Fruit fly (Drosophila melanogaster): Measurements from ENCODE around the gene CG12091.

Gene CG12091

dm6 chr3L:1578391-1578948 lies 41.8 kb upstream of the CG12091 start:
- TF ChIP-seq foxo (GFP tag; optimal IDR thresholded peaks at IDR 0.05): no peak
- no peak for TF ChIP-seq Myc (optimal IDR thresholded peaks at IDR 0.05)

DNA sequence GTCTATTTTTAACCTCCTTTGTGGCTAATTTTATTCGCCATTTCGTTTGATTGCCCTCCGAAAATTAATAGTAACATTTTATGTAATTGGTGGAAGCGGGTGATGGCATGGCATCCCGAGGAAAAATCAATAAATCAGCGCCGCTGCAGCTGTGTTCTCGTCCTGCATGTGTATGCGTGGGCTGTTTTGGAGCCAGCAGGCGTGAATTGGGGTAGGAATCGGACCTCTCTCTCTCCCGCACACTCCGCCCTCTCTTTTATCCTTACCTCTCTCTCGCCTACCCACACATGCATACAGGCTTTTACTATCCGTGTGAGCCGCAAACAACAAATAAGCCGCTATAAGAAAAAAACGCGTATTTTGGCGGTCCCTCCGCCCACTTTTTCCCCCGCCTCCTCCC lies 40.7 kb upstream of the CG12091 start:
- TF ChIP-seq Hr78 (GFP tag; optimal IDR thresholded peaks at IDR 0.05) (no peak), psq (GFP tag; optimal IDR thresholded peaks at IDR 0.05) (peak; percentile 21)

DNA sequence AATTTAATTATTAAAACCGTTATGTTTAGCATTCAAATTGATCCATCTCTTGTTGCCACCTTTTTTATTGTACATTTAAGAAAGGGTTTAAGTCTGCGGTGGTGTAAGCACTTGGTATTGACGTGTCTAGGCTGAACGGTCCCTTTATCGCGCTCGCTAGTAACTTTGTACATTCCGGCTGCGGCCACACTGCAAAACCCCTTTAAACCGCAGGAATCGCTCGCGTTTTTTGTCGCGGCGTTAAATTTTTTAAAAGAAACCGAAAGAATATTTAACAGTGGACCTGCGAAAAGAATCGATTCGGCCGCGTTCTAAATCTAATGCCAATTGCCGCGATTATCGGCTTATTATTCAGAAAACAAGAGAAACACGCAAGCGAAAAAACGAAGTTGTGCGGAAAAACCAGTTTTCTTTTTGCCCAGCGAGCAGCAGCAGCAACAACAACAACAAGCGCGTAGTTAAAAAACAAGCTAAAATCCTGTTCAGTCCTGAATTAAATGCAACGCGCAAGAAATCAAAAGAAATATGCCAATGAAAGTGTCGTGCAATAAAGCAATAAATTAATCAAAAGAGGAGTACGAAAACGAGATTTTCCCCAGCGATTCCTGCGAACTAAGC lies 40.0 kb upstream of the CG12091 start, which contains the start of gene CG13917:
Gene CG13917, plus strand, starts transcription at position 211 of the 618 bp plus-strand sequence.
- TF ChIP-seq h (GFP tag; optimal IDR thresholded peaks at IDR 0.05) (peak; percentile 13), Hr83 (GFP tag; optimal IDR thresholded peaks at IDR 0.05; ENCODE audit: poor library complexity, severe bottlenecking) (no peak), Myc (optimal IDR thresholded peaks at IDR 0.05) (peak; percentile 32), foxo (GFP tag; optimal IDR thresholded peaks at IDR 0.05) (no peak), tai (GFP tag; optimal IDR thresholded peaks at IDR 0.05) (no peak), brk (GFP tag; optimal IDR thresholded peaks at IDR 0.05) (no peak), rgr (GFP tag; optimal IDR thresholded peaks at IDR 0.05) (no peak), CG32264 (GFP tag; optimal IDR thresholded peaks at IDR 0.05) (no peak), CrebA (GFP tag; optimal IDR thresholded peaks at IDR 0.05; ENCODE audit: borderline replicate concordance) (no peak), fru (GFP tag; optimal IDR thresholded peaks at IDR 0.05) (no peak), br (GFP tag; optimal IDR thresholded peaks at IDR 0.05) (no peak), Rel (GFP tag; optimal IDR thresholded peaks at IDR 0.05) (no peak), Rel (tag; optimal IDR thresholded peaks at IDR 0.05) (peak; percentile 76), CG9705 (GFP tag; optimal IDR thresholded peaks at IDR 0.05) (no peak)

- TF ChIP-seq Hr78 (GFP tag; optimal IDR thresholded peaks at IDR 0.05) (no peak), usp (GFP tag; optimal IDR thresholded peaks at IDR 0.05) (no peak)
These were observed 39.2 kb upstream of the CG12091 start for dm6 chr3L:1575731-1576376.

DNA sequence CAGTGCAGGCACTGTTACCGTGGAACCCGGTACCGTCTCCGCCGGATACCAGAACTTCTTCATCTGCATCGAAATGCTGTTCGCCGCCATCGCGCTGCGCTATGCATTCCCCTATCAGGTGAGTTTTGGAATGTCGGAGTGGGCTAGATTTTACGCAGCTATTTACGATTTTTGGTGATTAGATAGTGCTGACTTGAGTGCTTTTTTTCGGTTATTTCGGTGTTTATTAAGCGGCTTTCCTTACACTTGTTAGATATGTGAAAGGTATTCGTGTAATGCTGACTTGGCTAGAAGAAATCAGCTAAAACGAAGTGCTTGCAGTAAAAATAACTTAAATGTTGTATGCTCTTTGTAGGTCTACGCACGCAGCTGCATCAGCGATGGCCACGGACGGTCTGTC lies 36.6 kb upstream of the CG12091 start:
- TF ChIP-seq N (GFP tag; optimal IDR thresholded peaks at IDR 0.05) (no peak), Vsx2 (GFP tag; optimal IDR thresholded peaks at IDR 0.05; ENCODE audit: partially characterized antibody) (no peak), GATAd (GFP tag; optimal IDR thresholded peaks at IDR 0.05) (no peak), fru (GFP tag; optimal IDR thresholded peaks at IDR 0.05) (no peak), pan (optimal IDR thresholded peaks at IDR 0.05) (no peak), dsf (GFP tag; optimal IDR thresholded peaks at IDR 0.05; ENCODE audit: borderline replicate concordance) (no peak), Hr83 (GFP tag; optimal IDR thresholded peaks at IDR 0.05; ENCODE audit: poor library complexity, severe bottlenecking) (no peak), h (GFP tag; optimal IDR thresholded peaks at IDR 0.05) (no peak), CG9705 (GFP tag; optimal IDR thresholded peaks at IDR 0.05) (no peak), dmrt93B (GFP tag; optimal IDR thresholded peaks at IDR 0.05) (no peak), foxo (GFP tag; optimal IDR thresholded peaks at IDR 0.05) (no peak), br (GFP tag; optimal IDR thresholded peaks at IDR 0.05) (no peak), CG32264 (GFP tag; optimal IDR thresholded peaks at IDR 0.05) (no peak), Myc (optimal IDR thresholded peaks at IDR 0.05) (no peak), tai (GFP tag; optimal IDR thresholded peaks at IDR 0.05) (no peak), Hnf4 (GFP tag; optimal IDR thresholded peaks at IDR 0.05) (no peak), HLH106 (tag; optimal IDR thresholded peaks at IDR 0.05) (no peak)

- TF ChIP-seq Dif (GFP tag; optimal IDR thresholded peaks at IDR 0.05; ENCODE audit: partially characterized antibody) (no peak), pan (optimal IDR thresholded peaks at IDR 0.05) (no peak), Vsx2 (GFP tag; optimal IDR thresholded peaks at IDR 0.05; ENCODE audit: partially characterized antibody) (no peak), Jra (GFP tag; optimal IDR thresholded peaks at IDR 0.05) (no peak), Sp1 (GFP tag; optimal IDR thresholded peaks at IDR 0.05) (no peak), CG9705 (GFP tag; optimal IDR thresholded peaks at IDR 0.05) (no peak), dl (GFP tag; optimal IDR thresholded peaks at IDR 0.05; ENCODE audit: insufficient read depth in 1 of 2, partially characterized antibody in 2 of 2) (no peak), h (GFP tag; optimal IDR thresholded peaks at IDR 0.05) (no peak), sage (GFP tag; optimal IDR thresholded peaks at IDR 0.05) (no peak), Hnf4 (GFP tag; optimal IDR thresholded peaks at IDR 0.05) (no peak), Rel (GFP tag; optimal IDR thresholded peaks at IDR 0.05) (no peak), Rel (tag; optimal IDR thresholded peaks at IDR 0.05) (no peak), woc (GFP tag; optimal IDR thresholded peaks at IDR 0.05) (no peak), CrebA (GFP tag; optimal IDR thresholded peaks at IDR 0.05; ENCODE audit: borderline replicate concordance) (no peak), br (GFP tag; optimal IDR thresholded peaks at IDR 0.05) (no peak), rgr (GFP tag; optimal IDR thresholded peaks at IDR 0.05) (no peak)
These were observed 34.4 kb upstream of the CG12091 start for dm6 chr3L:1571077-1571476.
